Fruit fly (Drosophila melanogaster): ENCODE data around the gene Sarm.

- TF ChIP-seq dati (GFP tag; IDR thresholded peaks at IDR 0.05) (no peak), Hr78 (GFP tag; optimal IDR thresholded peaks at IDR 0.05) (no peak), CG16863 (GFP tag; optimal IDR thresholded peaks at IDR 0.05) (no peak), HLH54F (GFP tag; optimal IDR thresholded peaks at IDR 0.05) (no peak), sqz (GFP tag; optimal IDR thresholded peaks at IDR 0.05) (no peak), dan (GFP tag; IDR thresholded peaks at IDR 0.05) (no peak), CG4404 (GFP tag; IDR thresholded peaks at IDR 0.05) (no peak), Hmx (GFP tag; optimal IDR thresholded peaks at IDR 0.05) (no peak), CG8765 (GFP tag; IDR thresholded peaks at IDR 0.05) (no peak), CG2199 (GFP tag; IDR thresholded peaks at IDR 0.05) (no peak)
Observed at dm6 chr3L:8056325-8056724, 7.3 kb upstream of the Sarm start.

Data from whole organism, embryonic.